Worm (Caenorhabditis elegans) whole organism, L1 larva: ENCODE results near the gene C48B4.6.

Experiments used
- C16A3.4 ChIP-seq: fragments of 150-350 bp; optimal IDR thresholded peaks from 2 replicates; lab custom pipeline; 2014; ENCODE audit warnings: missing biosample characterization, missing genetic modification characterization
- irx-1 ChIP-seq: sonication (generic microtip); optimal IDR thresholded peaks from 2 replicates; lab custom pipeline; 2016; ENCODE audit warnings: missing genetic modification characterization, missing compliant biosample characterization
- jun-1 ChIP-seq: fragments of 150-350 bp; optimal IDR thresholded peaks from 2 replicates; lab custom pipeline; 2014; ENCODE audit warnings: missing biosample characterization, missing genetic modification reagents, missing genetic modification characterization
- lin-13 ChIP-seq: fragments of 150-350 bp; optimal IDR thresholded peaks from 2 replicates; lab custom pipeline; 2014; ENCODE audit warnings: missing biosample characterization, missing genetic modification reagents, missing genetic modification characterization
- lsy-2 ChIP-seq, 2 experiments: fragments of 150-350 bp; optimal IDR thresholded peaks; 2 replicates each; lab custom pipeline; 2014; ENCODE audit warnings: missing biosample characterization in 2 of 2, missing genetic modification characterization in 2 of 2
- nhr-19 ChIP-seq: fragments of 200-800 bp; sonication (Bioruptor generic); conservative IDR thresholded peaks from 2 replicates; pipeline ENCODE4 v1.3.6; 2022; ENCODE audit warnings: missing genetic modification characterization, missing compliant biosample characterization
- nhr-77 ChIP-seq: fragments of 150-350 bp; optimal IDR thresholded peaks from 2 replicates; lab custom pipeline; 2014; ENCODE audit warnings: missing biosample characterization, missing genetic modification characterization
- pqm-1 ChIP-seq: sonication (generic microtip); optimal IDR thresholded peaks from 3 replicates; lab custom pipeline; 2017; ENCODE audit warnings: missing biosample characterization, missing genetic modification characterization
- skn-1 ChIP-seq: fragments of 150-350 bp; optimal IDR thresholded peaks from 2 replicates; lab custom pipeline; 2014; ENCODE audit warnings: missing biosample characterization, missing genetic modification characterization
- unc-62 ChIP-seq: fragments of 150-350 bp; optimal IDR thresholded peaks from 2 replicates; lab custom pipeline; 2014; ENCODE audit warnings: missing biosample characterization, missing genetic modification reagents, missing genetic modification characterization
- unc-98 ChIP-seq: fragments of 200-800 bp; sonication (Bioruptor generic); IDR thresholded peaks from 2 replicates; pipeline ENCODE4 v1.3.6; 2022; ENCODE audit warnings: missing genetic modification characterization, missing compliant biosample characterization
- ztf-4 ChIP-seq: fragments of 150-350 bp; optimal IDR thresholded peaks from 2 replicates; lab custom pipeline; 2014; ENCODE audit warnings: missing biosample characterization, missing genetic modification characterization

DNA sequence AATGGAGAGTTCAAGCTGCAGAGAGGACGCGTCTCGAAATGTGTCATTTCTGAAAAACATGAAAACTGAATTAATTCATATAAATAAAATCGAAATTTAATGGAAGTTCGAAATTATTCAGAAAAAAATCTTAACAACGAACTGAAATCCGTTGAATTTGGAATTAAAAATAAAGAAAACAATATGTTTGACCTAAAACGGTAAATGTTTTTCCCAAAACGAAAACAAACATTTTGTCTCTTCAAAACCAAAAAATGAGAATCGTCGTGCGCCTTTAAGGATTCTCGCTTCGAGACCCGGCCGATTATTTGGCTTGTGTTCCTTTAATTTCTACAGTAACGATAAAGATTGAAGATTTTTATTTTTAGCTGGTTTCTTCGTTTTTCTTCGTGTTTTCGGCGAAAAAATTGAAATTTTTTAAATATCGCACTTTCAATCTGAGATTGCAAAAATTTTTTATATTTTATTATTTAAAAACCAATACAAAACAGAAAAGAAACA, 1.1 kb upstream of the C48B4.6 start, which contains the start of gene C48B4.7:
- TF ChIP-seq C16A3.4 (tag; lab: Kevin White, UChicago) (no peak), jun-1 (tag; lab: Kevin White, UChicago) (no peak), lsy-2 (tag; optimal IDR thresholded peaks at IDR 0.05; lab: Kevin White, UChicago) (no peak), irx-1 (tag; lab: Kevin White, UChicago) (no peak), nhr-77 (tag; lab: Kevin White, UChicago) (no peak), unc-62 (GFP tag; lab: Kevin White, UChicago) (no peak), unc-98 (GFP tag; lab: Robert Waterston, UW) (no peak), pqm-1 (no peak), ztf-4 (tag; lab: Kevin White, UChicago) (no peak), skn-1 (tag; lab: Kevin White, UChicago) (no peak), lin-13 (GFP tag; lab: Kevin White, UChicago) (no peak), nhr-19 (GFP tag; lab: Robert Waterston, UW) (no peak)
